Worm (Caenorhabditis elegans) whole organism, young adult: Measurements from ENCODE around the gene C54D10.4.

Source experiments
- B0019.2 ChIP-seq: fragments of 200-800 bp; sonication (Bioruptor generic); conservative IDR thresholded peaks from 2 replicates; pipeline ENCODE4 v1.3.6; 2022; ENCODE audit warnings: missing genetic modification reagents, missing genetic modification characterization, missing compliant biosample characterization
- B0336.3 ChIP-seq: fragments of 200-800 bp; sonication (Bioruptor generic); IDR thresholded peaks from 2 replicates; pipeline ENCODE4 v1.3.6; 2022; ENCODE audit warnings: missing genetic modification characterization, missing compliant biosample characterization
- C06A6.2 ChIP-seq: fragments of 200-800 bp; sonication (Bioruptor generic); conservative IDR thresholded peaks from 2 replicates; pipeline ENCODE4 v1.3.6; 2022; ENCODE audit warnings: missing genetic modification characterization, missing compliant biosample characterization
- F22D6.2 ChIP-seq: sonication (generic microtip); optimal IDR thresholded peaks from 2 replicates; lab custom pipeline; 2016; ENCODE audit warnings: mild to moderate bottlenecking, missing genetic modification characterization, missing compliant biosample characterization
- F57A8.1 ChIP-seq: fragments of 200-800 bp; sonication (Bioruptor generic); optimal IDR thresholded peaks from 2 replicates; lab custom pipeline; 2018; ENCODE audit warnings: mild to moderate bottlenecking, missing genetic modification characterization, moderate library complexity, missing compliant biosample characterization
- K11D2.4 ChIP-seq: fragments of 200-800 bp; sonication (Bioruptor generic); IDR thresholded peaks from 2 replicates; pipeline ENCODE4 v1.3.6; 2022; ENCODE audit warnings: missing genetic modification reagents, missing genetic modification characterization, missing compliant biosample characterization
- T07F8.4 ChIP-seq: sonication (generic microtip); optimal IDR thresholded peaks from 2 replicates; lab custom pipeline; 2016; ENCODE audit warnings: mild to moderate bottlenecking, missing genetic modification characterization, moderate library complexity, missing compliant biosample characterization
- Y95B8A.8 ChIP-seq: fragments of 200-800 bp; sonication (Bioruptor generic); IDR thresholded peaks from 2 replicates; pipeline ENCODE4 v1.3.6; 2022; ENCODE audit warnings: missing genetic modification reagents, missing genetic modification characterization, missing compliant biosample characterization
- akir-1 ChIP-seq: fragments of 200-800 bp; sonication (Bioruptor generic); optimal IDR thresholded peaks from 2 replicates; lab custom pipeline; 2018; ENCODE audit warnings: mild to moderate bottlenecking, missing genetic modification characterization, moderate library complexity, missing compliant biosample characterization
- ama-1 ChIP-seq, 3 experiments: fragments of 150-350 bp in 1 of 3; sonication (generic microtip) in 2 of 3; optimal IDR thresholded peaks; 2 replicates each; lab custom pipeline; 2014 to 2018; ENCODE audit warnings: missing biosample characterization in 2 of 3, missing genetic modification characterization in 2 of 3, missing genetic modification reagents in 2 of 3
- aptf-2 ChIP-seq: fragments of 200-800 bp; sonication (Bioruptor generic); conservative IDR thresholded peaks from 2 replicates; pipeline ENCODE4 v1.3.6; 2022; ENCODE audit warnings: missing genetic modification reagents, missing genetic modification characterization, missing compliant biosample characterization
- athp-1 ChIP-seq: sonication (generic microtip); optimal IDR thresholded peaks from 2 replicates; lab custom pipeline; 2017; ENCODE audit warnings: mild to moderate bottlenecking, missing genetic modification characterization, missing compliant biosample characterization
- attf-3 ChIP-seq: fragments of 200-800 bp; sonication (Bioruptor generic); conservative IDR thresholded peaks from 2 replicates; pipeline ENCODE4 v1.3.6; 2022; ENCODE audit warnings: missing genetic modification reagents, missing genetic modification characterization, missing compliant biosample characterization
- cebp-2 ChIP-seq: fragments of 200-800 bp; sonication (Bioruptor generic); IDR thresholded peaks from 2 replicates; pipeline ENCODE4 v1.3.6; 2022; ENCODE audit warnings: missing genetic modification characterization, missing compliant biosample characterization
- ceh-100 ChIP-seq: fragments of 200-800 bp; sonication (Bioruptor generic); IDR thresholded peaks from 2 replicates; pipeline ENCODE4 v1.3.6; 2022; ENCODE audit warnings: missing genetic modification reagents, missing genetic modification characterization, missing compliant biosample characterization
- ceh-27 ChIP-seq: fragments of 200-800 bp; sonication (Bioruptor generic); optimal IDR thresholded peaks from 2 replicates; lab custom pipeline; 2018; ENCODE audit warnings: mild to moderate bottlenecking, missing genetic modification characterization, moderate library complexity, missing compliant biosample characterization
- ceh-58 ChIP-seq: fragments of 200-800 bp; sonication (Bioruptor generic); IDR thresholded peaks from 2 replicates; pipeline ENCODE4 v1.3.6; 2022; ENCODE audit warnings: missing genetic modification characterization, missing compliant biosample characterization
- chd-7 ChIP-seq: sonication (generic microtip); optimal IDR thresholded peaks from 2 replicates; lab custom pipeline; 2016; ENCODE audit warnings: mild to moderate bottlenecking, missing genetic modification characterization, moderate library complexity, missing compliant biosample characterization
- dpl-1 ChIP-seq: fragments of 150-350 bp; optimal IDR thresholded peaks from 2 replicates; lab custom pipeline; 2014; ENCODE audit warnings: missing biosample characterization, missing genetic modification reagents, missing genetic modification characterization
- egrh-3 ChIP-seq: fragments of 200-800 bp; sonication (Bioruptor generic); IDR thresholded peaks from 2 replicates; pipeline ENCODE4 v1.3.6; 2022; ENCODE audit warnings: missing genetic modification reagents, missing genetic modification characterization, missing compliant biosample characterization
- ekl-4 ChIP-seq: fragments of 200-800 bp; sonication (Bioruptor generic); IDR thresholded peaks from 2 replicates; pipeline ENCODE4 v1.3.6; 2022; ENCODE audit warnings: missing genetic modification reagents, missing genetic modification characterization, missing compliant biosample characterization
- ets-4 ChIP-seq: fragments of 200-800 bp; sonication (Bioruptor generic); optimal IDR thresholded peaks from 2 replicates; lab custom pipeline; 2018; ENCODE audit warnings: mild to moderate bottlenecking, missing genetic modification characterization, missing compliant biosample characterization
- hlh-26 ChIP-seq: fragments of 200-800 bp; sonication (Bioruptor generic); conservative IDR thresholded peaks from 2 replicates; pipeline ENCODE4 v1.3.6; 2022; ENCODE audit warnings: missing genetic modification reagents, missing genetic modification characterization, missing compliant biosample characterization
- lsy-27 ChIP-seq: sonication (generic microtip); optimal IDR thresholded peaks from 2 replicates; lab custom pipeline; 2017; ENCODE audit warnings: missing genetic modification characterization, mild to moderate bottlenecking, missing compliant biosample characterization, antibody characterized with exemption, missing genotype, borderline replicate concordance; ENCODE audit not compliant: insufficient read depth
- mcd-1 ChIP-seq: fragments of 200-800 bp; sonication (Bioruptor generic); IDR thresholded peaks from 2 replicates; pipeline ENCODE4 v1.3.6; 2022; ENCODE audit warnings: missing genetic modification reagents, missing genetic modification characterization, missing compliant biosample characterization
- nfya-1 ChIP-seq: sonication (generic microtip); optimal IDR thresholded peaks from 2 replicates; lab custom pipeline; 2017; ENCODE audit warnings: antibody characterized with exemption, missing compliant biosample characterization, missing genetic modification characterization, borderline replicate concordance; ENCODE audit not compliant: insufficient read depth
- nfya-2 ChIP-seq: fragments of 200-800 bp; sonication (Bioruptor generic); IDR thresholded peaks from 2 replicates; pipeline ENCODE4 v1.3.6; 2022; ENCODE audit warnings: missing genetic modification reagents, missing genetic modification characterization, missing compliant biosample characterization
- nfyb-1 ChIP-seq: fragments of 200-800 bp; sonication (Bioruptor generic); IDR thresholded peaks from 2 replicates; pipeline ENCODE4 v1.3.6; 2022; ENCODE audit warnings: missing genetic modification reagents, missing genetic modification characterization, missing compliant biosample characterization
- nhr-179 ChIP-seq: sonication (generic microtip); optimal IDR thresholded peaks from 2 replicates; lab custom pipeline; 2016; ENCODE audit warnings: mild to moderate bottlenecking, missing genetic modification characterization, missing compliant biosample characterization
- nhr-90 ChIP-seq: sonication (generic microtip); optimal IDR thresholded peaks from 2 replicates; lab custom pipeline; 2016; ENCODE audit warnings: missing genotype, mild to moderate bottlenecking, missing genetic modification characterization, missing compliant biosample characterization
- pbrm-1 ChIP-seq: fragments of 200-800 bp; sonication (Bioruptor generic); IDR thresholded peaks from 2 replicates; pipeline ENCODE4 v1.3.6; 2022; ENCODE audit warnings: missing genetic modification reagents, missing genetic modification characterization, missing compliant biosample characterization
- rpc-1 ChIP-seq, 2 experiments: fragments of 150-350 bp in 1 of 2; sonication (generic microtip) in 1 of 2; optimal IDR thresholded peaks; 2 replicates each; lab custom pipeline; 2014 to 2018; ENCODE audit warnings: missing biosample characterization in 1 of 2, missing genetic modification characterization in 1 of 2, missing genetic modification reagents in 1 of 2, missing genotype in 1 of 2
- snpc-4 ChIP-seq, 5 experiments: fragments of 150-350 bp in 1 of 5; sonication (generic microtip) in 4 of 5; optimal IDR thresholded peaks; 2 replicates each; lab custom pipeline; 2014 to 2018; ENCODE audit warnings: missing genetic modification characterization in 5 of 5, missing biosample characterization in 3 of 5, antibody characterized with exemption in 2 of 5, mild to moderate bottlenecking in 2 of 5, missing compliant biosample characterization in 2 of 5, missing genotype in 2 of 5, moderate library complexity in 2 of 5, missing genetic modification reagents in 1 of 5
- ztf-18 ChIP-seq: sonication (generic microtip); optimal IDR thresholded peaks from 2 replicates; lab custom pipeline; 2016; ENCODE audit warnings: missing genotype, mild to moderate bottlenecking, missing genetic modification characterization, missing compliant biosample characterization
- ztf-25 ChIP-seq: fragments of 200-800 bp; sonication (Bioruptor generic); IDR thresholded peaks from 2 replicates; pipeline ENCODE4 v1.3.6; 2022; ENCODE audit warnings: missing genetic modification reagents, missing genetic modification characterization, missing compliant biosample characterization
- ztf-28 ChIP-seq: fragments of 200-800 bp; sonication (Bioruptor generic); IDR thresholded peaks from 2 replicates; pipeline ENCODE4 v1.3.6; 2022; ENCODE audit warnings: missing genetic modification reagents, missing genetic modification characterization, missing compliant biosample characterization

Gene C54D10.4

DNA sequence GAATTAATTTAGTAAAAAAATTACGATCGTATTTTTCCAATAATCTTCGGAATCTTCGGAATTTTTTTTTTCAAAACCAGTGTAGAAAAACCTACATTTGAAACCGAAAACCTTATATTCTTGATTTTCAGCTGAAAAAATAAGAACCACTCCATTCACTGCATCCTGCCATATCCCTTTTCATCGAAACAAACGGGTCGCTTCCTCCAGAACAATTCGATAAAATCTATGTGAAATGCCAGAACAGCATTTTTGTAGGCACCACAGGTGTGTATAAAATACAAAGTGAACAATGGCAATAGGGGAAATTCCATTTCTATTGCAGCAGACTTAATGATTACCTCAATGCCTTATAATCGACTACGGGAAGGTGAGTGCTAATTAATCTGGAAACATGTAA is 43.5 kb downstream of the C54D10.4 start, which contains the start of gene K01D12.1:
Gene K01D12.1 (plus strand): TSS at position 301 of the 400 bp plus-strand sequence.
- TF ChIP-seq rpc-1 (optimal IDR thresholded peaks at IDR 0.05; lab: Kevin White, UChicago) (no peak), rpc-1 (tag; optimal IDR thresholded peaks at IDR 0.05; lab: Kevin White, UChicago) (no peak), ama-1 (optimal IDR thresholded peaks at IDR 0.05; lab: Kevin White, UChicago) (no peak), ama-1 (GFP tag; optimal IDR thresholded peaks at IDR 0.05; lab: Kevin White, UChicago) (no peak), Y95B8A.8 (GFP tag; lab: Robert Waterston, UW) (no peak), dpl-1 (GFP tag; lab: Kevin White, UChicago) (no peak), T07F8.4 (tag; lab: Kevin White, UChicago) (no peak), K11D2.4 (no peak), lsy-27 (no peak), athp-1 (tag; lab: Kevin White, UChicago) (no peak), nhr-179 (no peak), mcd-1 (GFP tag; lab: Robert Waterston, UW) (no peak), nfya-2 (GFP tag; lab: Robert Waterston, UW) (no peak), ekl-4 (GFP tag; lab: Robert Waterston, UW) (no peak), F22D6.2 (no peak), ceh-100 (no peak), chd-7 (tag; lab: Kevin White, UChicago) (no peak), nfyb-1 (GFP tag; lab: Robert Waterston, UW) (no peak), cebp-2 (no peak)
- TF ChIP-seq, all 124 proteins: peak for 0

DNA sequence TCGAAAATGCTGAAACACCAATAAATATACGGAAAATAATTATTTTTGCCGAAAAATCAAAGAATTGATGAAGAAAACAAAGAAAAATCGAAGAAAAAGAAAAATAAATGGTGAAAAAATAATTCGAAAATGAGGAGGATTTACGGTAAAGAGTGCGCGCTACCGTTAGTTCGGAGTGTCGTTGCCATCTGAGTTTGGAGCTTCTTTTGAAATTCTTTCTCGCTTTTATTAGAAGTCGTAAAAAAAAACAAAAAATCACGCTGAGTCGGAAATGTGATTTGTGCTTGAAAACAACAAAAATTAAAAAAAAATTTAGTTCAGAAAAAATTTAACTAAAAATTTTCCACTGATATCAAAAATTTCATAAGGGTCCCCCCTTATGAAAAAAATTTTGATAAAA is 46.5 kb downstream of the C54D10.4 start, which contains the start of gene F23H12.10:
Gene F23H12.10 (minus strand): TSS at position 12 of the 400 bp plus-strand sequence.
- peak; percentile 55; the same call in 1 of the 2 replicates for TF ChIP-seq attf-3 (GFP tag; lab: Robert Waterston, UW)

DNA sequence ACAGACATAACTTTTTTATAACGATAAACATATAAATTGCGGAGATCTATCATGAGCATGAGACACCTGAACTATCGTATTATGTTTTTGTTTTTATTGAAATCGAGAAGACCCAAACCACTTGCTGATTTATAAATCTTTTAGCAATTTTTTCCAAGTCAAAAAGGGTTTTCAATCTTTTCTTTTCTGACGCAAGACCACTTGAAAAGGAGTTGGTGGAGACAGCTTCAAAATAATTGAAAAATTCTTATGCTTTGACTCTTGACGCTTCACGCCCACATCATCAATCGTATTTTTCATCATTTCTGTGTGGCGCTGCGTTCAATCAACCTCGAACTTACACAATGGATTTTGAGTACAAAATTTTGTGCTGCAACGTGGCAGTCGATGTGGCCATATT is 49.4 kb downstream of the C54D10.4 start, which contains the start of gene F23H12.7:
Gene F23H12.7 (plus strand): TSS at position 301 of the 400 bp plus-strand sequence.
- TF ChIP-seq C06A6.2 (GFP tag; lab: Robert Waterston, UW) (no peak), ceh-27 (GFP tag; lab: Kevin White, UChicago) (no peak), dpl-1 (GFP tag; lab: Kevin White, UChicago) (no peak), B0019.2 (GFP tag; lab: Robert Waterston, UW) (no peak), F57A8.1 (no peak), pbrm-1 (GFP tag; lab: Robert Waterston, UW) (no peak)
- TF ChIP-seq, all 124 proteins: peak for 0

DNA sequence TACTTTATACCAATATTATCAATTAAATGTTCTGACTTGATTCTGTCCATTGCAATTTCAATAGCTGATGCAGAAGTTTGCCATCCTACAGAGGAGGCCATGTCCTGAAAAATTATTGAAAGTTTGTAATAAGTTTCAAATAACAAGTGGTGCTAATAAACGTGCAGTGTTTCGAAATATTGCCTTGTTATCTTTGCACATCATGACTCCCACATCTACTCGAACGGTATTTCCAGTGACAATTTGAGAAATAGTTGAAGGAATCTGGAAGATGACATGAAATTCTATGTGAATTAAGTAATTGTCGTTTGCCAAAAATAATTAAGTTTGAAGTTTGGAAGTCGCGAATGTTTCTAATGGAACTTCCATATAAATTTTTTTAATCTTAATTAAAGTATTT is 51.3 kb downstream of the C54D10.4 start, which contains the start of gene gcy-13:
Gene gcy-13 (minus strand): TSS at position 101 of the 400 bp plus-strand sequence.
- TF ChIP-seq hlh-26 (GFP tag; lab: Robert Waterston, UW) (no peak), ceh-58 (GFP tag; lab: Robert Waterston, UW) (no peak), ztf-18 (tag; lab: Kevin White, UChicago) (no peak), akir-1 (GFP tag; lab: Kevin White, UChicago) (no peak), aptf-2 (GFP tag; lab: Robert Waterston, UW) (no peak), ets-4 (GFP tag; lab: Kevin White, UChicago) (no peak), ztf-28 (GFP tag; lab: Robert Waterston, UW) (no peak), ztf-25 (GFP tag; lab: Robert Waterston, UW) (no peak), nhr-90 (tag; lab: Kevin White, UChicago) (no peak), egrh-3 (GFP tag; lab: Robert Waterston, UW) (no peak), B0336.3 (GFP tag; lab: Robert Waterston, UW) (no peak), pbrm-1 (GFP tag; lab: Robert Waterston, UW) (no peak), nfya-1 (tag; lab: Kevin White, UChicago) (no peak), snpc-4 (GFP tag; optimal IDR thresholded peaks at IDR 0.05; lab: Kevin White, UChicago) (no peak), snpc-4 (tag; optimal IDR thresholded peaks at IDR 0.05; lab: Kevin White, UChicago) (no peak)
